Worm (Caenorhabditis elegans) whole organism, L1 larva: Measurements from ENCODE around the gene rabs-5.

ENCODE experiments used
- C16A3.4 ChIP-seq: fragments of 150-350 bp; optimal IDR thresholded peaks from 2 replicates; lab custom pipeline; 2014; ENCODE audit warnings: missing biosample characterization, missing genetic modification characterization
- C34B4.2 ChIP-seq: sonication (generic microtip); optimal IDR thresholded peaks from 2 replicates; lab custom pipeline; 2017; ENCODE audit warnings: mild to moderate bottlenecking, missing genetic modification characterization, missing compliant biosample characterization
- F16B12.6 ChIP-seq: fragments of 150-350 bp; optimal IDR thresholded peaks from 2 replicates; lab custom pipeline; 2014; ENCODE audit warnings: missing biosample characterization, missing genetic modification characterization
- aha-1 ChIP-seq: fragments of 150-350 bp; optimal IDR thresholded peaks from 2 replicates; lab custom pipeline; 2014; ENCODE audit warnings: missing biosample characterization, missing genetic modification characterization
- alr-1 ChIP-seq: fragments of 200-800 bp; sonication (Bioruptor generic); optimal IDR thresholded peaks from 2 replicates; lab custom pipeline; 2018; ENCODE audit warnings: borderline replicate concordance, mild to moderate bottlenecking, missing genetic modification characterization, missing compliant biosample characterization
- ama-1 ChIP-seq: fragments of 150-350 bp; optimal IDR thresholded peaks from 2 replicates; lab custom pipeline; 2014
- ceh-82 ChIP-seq, 3 experiments: fragments of 150-350 bp in 1 of 3; sonication (generic microtip) in 2 of 3; optimal IDR thresholded peaks; 2 replicates each; lab custom pipeline; 2014 to 2017; ENCODE audit warnings: missing biosample characterization in 3 of 3, missing genetic modification characterization in 3 of 3
- ceh-88 ChIP-seq: fragments of 200-800 bp; sonication (Bioruptor generic); IDR thresholded peaks from 2 replicates; pipeline ENCODE4 v1.3.6; 2022; ENCODE audit warnings: missing genetic modification characterization, missing compliant biosample characterization
- ces-1 ChIP-seq: fragments of 150-350 bp; optimal IDR thresholded peaks from 2 replicates; lab custom pipeline; 2014; ENCODE audit warnings: missing biosample characterization, missing genetic modification reagents, missing genetic modification characterization
- dsc-1 ChIP-seq: sonication (generic microtip); optimal IDR thresholded peaks from 2 replicates; lab custom pipeline; 2016; ENCODE audit warnings: mild to moderate bottlenecking, missing genetic modification characterization, missing compliant biosample characterization
- efl-3 ChIP-seq: fragments of 200-800 bp; sonication (Bioruptor generic); optimal IDR thresholded peaks from 2 replicates; lab custom pipeline; 2018; ENCODE audit warnings: mild to moderate bottlenecking, missing genetic modification characterization, missing compliant biosample characterization
- egl-27 ChIP-seq, 2 experiments: fragments of 150-350 bp in 1 of 2; sonication (generic microtip); optimal IDR thresholded peaks; 3 replicates each; lab custom pipeline; 2017 to 2018; ENCODE audit warnings: missing biosample characterization in 2 of 2, missing genetic modification characterization in 2 of 2, missing genetic modification reagents in 2 of 2
- elt-2 ChIP-seq: sonication (generic microtip); optimal IDR thresholded peaks from 2 replicates; lab custom pipeline; 2016; ENCODE audit warnings: missing genetic modification characterization, mild to moderate bottlenecking, inconsistent platforms, missing compliant biosample characterization, missing genetic modification reagents
- elt-3 ChIP-seq, 6 experiments: fragments of 150-350 bp in 1 of 6; sonication (generic microtip); optimal IDR thresholded peaks; 2 replicates each; lab custom pipeline; 2017 to 2018; ENCODE audit warnings: missing biosample characterization in 6 of 6, missing genetic modification characterization in 6 of 6, inconsistent platforms in 1 of 6
- fkh-10 ChIP-seq: sonication (generic microtip); optimal IDR thresholded peaks from 2 replicates; lab custom pipeline; 2017; ENCODE audit warnings: missing biosample characterization, missing genetic modification reagents, missing genetic modification characterization
- fos-1 ChIP-seq: fragments of 150-350 bp; optimal IDR thresholded peaks from 2 replicates; lab custom pipeline; 2014; ENCODE audit warnings: missing biosample characterization, missing genetic modification characterization
- grh-1 ChIP-seq: fragments of 200-800 bp; sonication (Bioruptor generic); IDR thresholded peaks from 2 replicates; pipeline ENCODE4 v1.3.6; 2022; ENCODE audit warnings: missing genetic modification reagents, missing genetic modification characterization, missing compliant biosample characterization
- hlh-17 ChIP-seq: fragments of 200-800 bp; sonication (Bioruptor generic); optimal IDR thresholded peaks from 2 replicates; lab custom pipeline; 2018; ENCODE audit warnings: missing genetic modification characterization, mild to moderate bottlenecking, missing compliant biosample characterization, moderate library complexity, borderline replicate concordance
- jun-1 ChIP-seq: fragments of 150-350 bp; optimal IDR thresholded peaks from 2 replicates; lab custom pipeline; 2014; ENCODE audit warnings: missing biosample characterization, missing genetic modification reagents, missing genetic modification characterization
- lin-13 ChIP-seq: fragments of 150-350 bp; optimal IDR thresholded peaks from 2 replicates; lab custom pipeline; 2014; ENCODE audit warnings: missing biosample characterization, missing genetic modification reagents, missing genetic modification characterization
- lin-15B ChIP-seq: fragments of 150-350 bp; sonication (generic microtip); optimal IDR thresholded peaks from 3 replicates; lab custom pipeline; 2014; ENCODE audit warnings: missing biosample characterization, missing genetic modification characterization
- lin-35 ChIP-seq, 2 experiments: fragments of 150-350 bp; optimal IDR thresholded peaks; 2 replicates each; lab custom pipeline; 2014; ENCODE audit warnings: missing biosample characterization in 2 of 2, missing genetic modification characterization in 2 of 2, missing genetic modification reagents in 2 of 2
- lir-3 ChIP-seq: sonication (generic microtip); optimal IDR thresholded peaks from 2 replicates; lab custom pipeline; 2016; ENCODE audit warnings: mild to moderate bottlenecking, missing genetic modification characterization, moderate library complexity, missing compliant biosample characterization; ENCODE audit not compliant: poor library complexity
- lsy-2 ChIP-seq, 2 experiments: fragments of 150-350 bp; optimal IDR thresholded peaks; 2 replicates each; lab custom pipeline; 2014; ENCODE audit warnings: missing biosample characterization in 2 of 2, missing genetic modification characterization in 2 of 2
- mab-9 ChIP-seq: fragments of 200-800 bp; sonication (Bioruptor generic); IDR thresholded peaks from 2 replicates; pipeline ENCODE4 v1.3.6; 2022; ENCODE audit warnings: missing genetic modification reagents, missing genetic modification characterization, missing compliant biosample characterization
- mdl-1 ChIP-seq, 2 experiments: fragments of 150-350 bp; optimal IDR thresholded peaks; 2 replicates each; lab custom pipeline; 2014 to 2017; ENCODE audit warnings: missing biosample characterization in 2 of 2, missing genetic modification characterization in 2 of 2, inconsistent platforms in 1 of 2
- mep-1 ChIP-seq: fragments of 150-350 bp; optimal IDR thresholded peaks from 2 replicates; lab custom pipeline; 2014; ENCODE audit warnings: missing biosample characterization, missing genetic modification characterization
- nhr-19 ChIP-seq: fragments of 200-800 bp; sonication (Bioruptor generic); conservative IDR thresholded peaks from 2 replicates; pipeline ENCODE4 v1.3.6; 2022; ENCODE audit warnings: missing genetic modification characterization, missing compliant biosample characterization
- nhr-20 ChIP-seq: sonication (generic microtip); optimal IDR thresholded peaks from 2 replicates; lab custom pipeline; 2016; ENCODE audit warnings: mild to moderate bottlenecking, missing genetic modification characterization, missing compliant biosample characterization
- nhr-237 ChIP-seq: fragments of 150-350 bp; optimal IDR thresholded peaks from 2 replicates; lab custom pipeline; 2014; ENCODE audit warnings: missing biosample characterization, missing genetic modification characterization
- nhr-28 ChIP-seq: fragments of 150-350 bp; optimal IDR thresholded peaks from 2 replicates; lab custom pipeline; 2014; ENCODE audit warnings: missing biosample characterization, missing genetic modification characterization
- nhr-47 ChIP-seq: sonication (generic microtip); optimal IDR thresholded peaks from 2 replicates; lab custom pipeline; 2016; ENCODE audit warnings: mild to moderate bottlenecking, missing genetic modification characterization, moderate library complexity, missing compliant biosample characterization
- nhr-76 ChIP-seq: sonication (generic microtip); optimal IDR thresholded peaks from 2 replicates; lab custom pipeline; 2017; ENCODE audit warnings: missing biosample characterization, missing genetic modification characterization
- nhr-77 ChIP-seq: fragments of 150-350 bp; optimal IDR thresholded peaks from 2 replicates; lab custom pipeline; 2014; ENCODE audit warnings: missing biosample characterization, missing genetic modification characterization
- nhr-84 ChIP-seq: sonication (generic microtip); optimal IDR thresholded peaks from 2 replicates; lab custom pipeline; 2017; ENCODE audit warnings: missing biosample characterization, missing genetic modification characterization
- nhr-90 ChIP-seq: sonication (generic microtip); optimal IDR thresholded peaks from 2 replicates; lab custom pipeline; 2016; ENCODE audit warnings: mild to moderate bottlenecking, missing genetic modification characterization, missing compliant biosample characterization; ENCODE audit not compliant: poor library complexity
- pag-3 ChIP-seq: sonication (generic microtip); optimal IDR thresholded peaks from 2 replicates; lab custom pipeline; 2017; ENCODE audit warnings: missing genetic modification characterization, mild to moderate bottlenecking, missing compliant biosample characterization, antibody characterized with exemption, borderline replicate concordance; ENCODE audit not compliant: insufficient read depth
- pax-3 ChIP-seq: fragments of 200-800 bp; sonication (Bioruptor generic); optimal IDR thresholded peaks from 2 replicates; lab custom pipeline; 2018; ENCODE audit warnings: mild to moderate bottlenecking, missing genetic modification characterization, moderate library complexity, missing compliant biosample characterization
- rnt-1 ChIP-seq: sonication (generic microtip); optimal IDR thresholded peaks from 2 replicates; lab custom pipeline; 2016; ENCODE audit warnings: mild to moderate bottlenecking, missing genetic modification characterization, moderate library complexity, missing compliant biosample characterization
- snpc-4 ChIP-seq: fragments of 150-350 bp; optimal IDR thresholded peaks from 2 replicates; lab custom pipeline; 2014; ENCODE audit warnings: missing biosample characterization, missing genetic modification characterization
- sup-37 ChIP-seq: fragments of 200-800 bp; sonication (Bioruptor generic); optimal IDR thresholded peaks from 2 replicates; lab custom pipeline; 2018; ENCODE audit warnings: mild to moderate bottlenecking, missing genetic modification characterization, missing compliant biosample characterization
- swsn-7 ChIP-seq: sonication (generic microtip); optimal IDR thresholded peaks from 2 replicates; lab custom pipeline; 2016; ENCODE audit warnings: missing genetic modification characterization, missing compliant biosample characterization
- tbx-2 ChIP-seq: sonication (generic microtip); optimal IDR thresholded peaks from 2 replicates; lab custom pipeline; 2016; ENCODE audit warnings: missing genetic modification characterization, missing compliant biosample characterization
- unc-30 ChIP-seq: sonication (generic microtip); optimal IDR thresholded peaks from 2 replicates; lab custom pipeline; 2017; ENCODE audit warnings: missing biosample characterization, missing genetic modification characterization
- unc-62 ChIP-seq: fragments of 150-350 bp; optimal IDR thresholded peaks from 2 replicates; lab custom pipeline; 2014; ENCODE audit warnings: missing biosample characterization, missing genetic modification reagents, missing genetic modification characterization
- unc-86 ChIP-seq: sonication (generic microtip); optimal IDR thresholded peaks from 2 replicates; lab custom pipeline; 2016; ENCODE audit warnings: missing genetic modification characterization, missing compliant biosample characterization
- xbp-1 ChIP-seq: sonication (generic microtip); optimal IDR thresholded peaks from 2 replicates; lab custom pipeline; 2016; ENCODE audit warnings: missing genetic modification characterization, missing compliant biosample characterization
- zag-1 ChIP-seq: fragments of 150-350 bp; optimal IDR thresholded peaks from 2 replicates; lab custom pipeline; 2014; ENCODE audit warnings: missing biosample characterization, missing genetic modification characterization
- zip-4 ChIP-seq: fragments of 200-800 bp; sonication (Bioruptor generic); optimal IDR thresholded peaks from 2 replicates; lab custom pipeline; 2018; ENCODE audit warnings: mild to moderate bottlenecking, missing genetic modification characterization, moderate library complexity, missing compliant biosample characterization
- ztf-11 ChIP-seq, 2 experiments: sonication (generic microtip); optimal IDR thresholded peaks; 2 replicates each; lab custom pipeline; 2016 to 2017; ENCODE audit warnings: missing genetic modification characterization in 2 of 2, missing biosample characterization in 1 of 2, missing compliant biosample characterization in 1 of 2
- ztf-4 ChIP-seq: fragments of 150-350 bp; optimal IDR thresholded peaks from 2 replicates; lab custom pipeline; 2014; ENCODE audit warnings: missing biosample characterization, missing genetic modification characterization

Gene rabs-5

ce11 chrIV:8066598-8066997, 40.8 kb downstream of the rabs-5 start (continued):
- no peak for TF ChIP-seq nhr-19 (GFP tag; lab: Robert Waterston, UW)
- no peak for TF ChIP-seq ces-1 (GFP tag; lab: Kevin White, UChicago)
- TF ChIP-seq lin-13 (GFP tag; lab: Kevin White, UChicago), result no peak
- TF ChIP-seq aha-1, result no peak
- TF ChIP-seq lir-3 (tag; lab: Kevin White, UChicago), result peak; percentile 14
- TF ChIP-seq nhr-237, result no peak
- TF ChIP-seq rnt-1 (tag; lab: Kevin White, UChicago), result peak; percentile 43
- TF ChIP-seq alr-1 (tag; lab: Kevin White, UChicago), result no peak
- peak; percentile 50 for TF ChIP-seq swsn-7
- TF ChIP-seq mab-9 (GFP tag; lab: Robert Waterston, UW), result no peak
- no peak for TF ChIP-seq ceh-88 (GFP tag; lab: Robert Waterston, UW)
- TF ChIP-seq elt-2 (tag; lab: Kevin White, UChicago), result no peak
- TF ChIP-seq F16B12.6, result no peak
- TF ChIP-seq lin-35 (GFP tag; optimal IDR thresholded peaks at IDR 0.05; lab: Kevin White, UChicago), result peak in 1 of 2 experiments; percentile 7
- no peak for TF ChIP-seq fkh-10 (GFP tag; lab: Kevin White, UChicago)
- no peak for TF ChIP-seq C34B4.2 (tag; lab: Kevin White, UChicago)
- TF ChIP-seq nhr-84 (tag; lab: Kevin White, UChicago), result no peak
- TF ChIP-seq nhr-47 (tag; lab: Kevin White, UChicago), result peak; percentile 34
- TF ChIP-seq ztf-11 (tag; optimal IDR thresholded peaks at IDR 0.05; lab: Kevin White, UChicago), result peak in 1 of 2 experiments; percentile 13
- TF ChIP-seq efl-3 (GFP tag; lab: Kevin White, UChicago), result no peak
- peak; percentile 7 for TF ChIP-seq jun-1 (tag; lab: Kevin White, UChicago)
- TF ChIP-seq lin-15B (tag; lab: Kevin White, UChicago), result no peak
- TF ChIP-seq elt-3 (tag; optimal IDR thresholded peaks at IDR 0.05; lab: Kevin White, UChicago), result no peak
- TF ChIP-seq unc-62, result no peak
- no peak for TF ChIP-seq zip-4 (GFP tag; lab: Kevin White, UChicago)
- TF ChIP-seq grh-1 (GFP tag; lab: Robert Waterston, UW), result no peak
- TF ChIP-seq ceh-82 (tag; optimal IDR thresholded peaks at IDR 0.05; lab: Kevin White, UChicago), result peak in 2 of 3 experiments; percentile 11 to 44
- peak; percentile 18 for TF ChIP-seq xbp-1 (tag; lab: Kevin White, UChicago)
- TF ChIP-seq nhr-90 (tag; lab: Kevin White, UChicago), result no peak
- TF ChIP-seq nhr-76 (tag; lab: Kevin White, UChicago), result no peak
- TF ChIP-seq sup-37 (GFP tag; lab: Kevin White, UChicago), result no peak
- TF ChIP-seq mdl-1 (tag; optimal IDR thresholded peaks at IDR 0.05; lab: Kevin White, UChicago), result no peak
- no peak for TF ChIP-seq egl-27 (tag; optimal IDR thresholded peaks at IDR 0.05; lab: Kevin White, UChicago)
- no peak for TF ChIP-seq nhr-28 (tag; lab: Kevin White, UChicago)
- TF ChIP-seq ztf-4, result no peak
- TF ChIP-seq unc-30 (tag; lab: Kevin White, UChicago), result no peak
- TF ChIP-seq lsy-2 (tag; optimal IDR thresholded peaks at IDR 0.05; lab: Kevin White, UChicago), result peak in 1 of 2 experiments; percentile 63
- TF ChIP-seq nhr-77, result no peak
- TF ChIP-seq dsc-1 (tag; lab: Kevin White, UChicago), result peak; percentile 31
- TF ChIP-seq zag-1 (tag; lab: Kevin White, UChicago), result no peak
- no peak for TF ChIP-seq hlh-17 (GFP tag; lab: Kevin White, UChicago)
- TF ChIP-seq pax-3 (tag; lab: Kevin White, UChicago), result no peak
- TF ChIP-seq unc-86, result peak; percentile 24
- no peak for TF ChIP-seq pag-3 (tag; lab: Kevin White, UChicago)
- no peak for TF ChIP-seq C16A3.4 (tag; lab: Kevin White, UChicago)
- no peak for TF ChIP-seq ama-1 (lab: Kevin White, UChicago)
- peak; percentile 26 for TF ChIP-seq nhr-20 (tag; lab: Kevin White, UChicago)
- TF ChIP-seq mep-1 (tag; lab: Kevin White, UChicago), result peak; percentile 26
- TF ChIP-seq tbx-2 (tag; lab: Kevin White, UChicago), result peak; percentile 51
- no peak for TF ChIP-seq fos-1 (tag; lab: Kevin White, UChicago)
- TF ChIP-seq snpc-4, result no peak
